Fruit fly (Drosophila melanogaster) whole organism, embryonic: ENCODE data around the gene eco.

Experiments
- BEAF-32 ChIP-seq: fragments of 200-800 bp; sonication (Bioruptor generic); optimal IDR thresholded peaks from 3 replicates; lab custom pipeline; 2017; ENCODE audit warnings: missing biosample characterization, missing genetic modification characterization, mild to moderate bottlenecking, moderate library complexity, missing genetic modification reagents
- CG10209 ChIP-seq: fragments of 200-800 bp; sonication (Bioruptor generic); optimal IDR thresholded peaks from 3 replicates; lab custom pipeline; 2017; ENCODE audit warnings: missing biosample characterization, mild to moderate bottlenecking, missing genetic modification characterization, missing genetic modification reagents
- CG10959 ChIP-seq: fragments of 200-800 bp; sonication (Bioruptor generic); IDR thresholded peaks from 2 replicates; pipeline ENCODE4 v1.3.6; 2022; ENCODE audit warnings: missing biosample characterization, missing genetic modification characterization
- CG11093 ChIP-seq: fragments of 200-800 bp; sonication (Bioruptor generic); IDR thresholded peaks from 3 replicates; pipeline ENCODE4 v1.3.6; 2022; ENCODE audit warnings: missing biosample characterization, missing genetic modification characterization
- CG12071 ChIP-seq: fragments of 200-800 bp; sonication (Bioruptor generic); optimal IDR thresholded peaks from 3 replicates; lab custom pipeline; 2018; ENCODE audit warnings: missing biosample characterization, mild to moderate bottlenecking, missing genetic modification characterization
- CG12236 ChIP-seq: fragments of 200-800 bp; sonication (Bioruptor generic); optimal IDR thresholded peaks from 2 replicates; lab custom pipeline; 2016; ENCODE audit warnings: missing biosample characterization, missing genetic modification characterization
- CG13424 ChIP-seq: fragments of 200-800 bp; sonication (Bioruptor generic); optimal IDR thresholded peaks from 2 replicates; lab custom pipeline; 2019; ENCODE audit warnings: missing biosample characterization, mild to moderate bottlenecking, missing genetic modification characterization, moderate library complexity
- CG15479 ChIP-seq: fragments of 200-800 bp; sonication (Bioruptor generic); optimal IDR thresholded peaks from 3 replicates; lab custom pipeline; 2019; ENCODE audit warnings: missing biosample characterization, mild to moderate bottlenecking, missing genetic modification characterization, moderate library complexity
- CG1603 ChIP-seq: fragments of 200-800 bp; sonication (Bioruptor generic); optimal IDR thresholded peaks from 2 replicates; lab custom pipeline; 2019; ENCODE audit warnings: missing biosample characterization, mild to moderate bottlenecking, missing genetic modification characterization, moderate library complexity
- CG2116 ChIP-seq: fragments of 200-800 bp; sonication (Bioruptor generic); optimal IDR thresholded peaks from 3 replicates; lab custom pipeline; 2018; ENCODE audit warnings: missing biosample characterization, mild to moderate bottlenecking, missing genetic modification characterization
- CG2202 ChIP-seq: fragments of 200-800 bp; sonication (Bioruptor generic); optimal IDR thresholded peaks from 2 replicates; lab custom pipeline; 2018; ENCODE audit warnings: missing biosample characterization, mild to moderate bottlenecking, missing genetic modification characterization
- CG30431 ChIP-seq: fragments of 200-800 bp; sonication (Bioruptor generic); optimal IDR thresholded peaks from 2 replicates; lab custom pipeline; 2017; ENCODE audit warnings: missing biosample characterization, missing genetic modification characterization
- CG3065 ChIP-seq: fragments of 200-800 bp; sonication (Bioruptor generic); optimal IDR thresholded peaks from 2 replicates; lab custom pipeline; 2016; ENCODE audit warnings: missing biosample characterization, missing genetic modification characterization
- CG31388 ChIP-seq: fragments of 200-800 bp; sonication (Bioruptor generic); optimal IDR thresholded peaks from 2 replicates; lab custom pipeline; 2016; ENCODE audit warnings: missing biosample characterization, missing genetic modification characterization
- CG31441 ChIP-seq: fragments of 200-800 bp; sonication (Bioruptor generic); IDR thresholded peaks from 2 replicates; pipeline ENCODE4 v1.3.6; 2022; ENCODE audit warnings: missing biosample characterization, missing genetic modification characterization
- CG32767 ChIP-seq: fragments of 200-800 bp; sonication (Bioruptor generic); IDR thresholded peaks from 2 replicates; pipeline ENCODE4 v1.3.6; 2022; ENCODE audit warnings: missing biosample characterization, missing genetic modification characterization
- CG3281 ChIP-seq: fragments of 200-800 bp; sonication (Bioruptor generic); optimal IDR thresholded peaks from 3 replicates; lab custom pipeline; 2017; ENCODE audit warnings: missing biosample characterization, mild to moderate bottlenecking, missing genetic modification characterization
- CG34224 ChIP-seq: fragments of 200-800 bp; sonication (Bioruptor generic); IDR thresholded peaks from 3 replicates; pipeline ENCODE4 v1.3.6; 2022; ENCODE audit warnings: missing biosample characterization, missing genetic modification characterization; ENCODE audit not compliant: partially characterized antibody
- CG34376 ChIP-seq: fragments of 200-800 bp; sonication (Bioruptor generic); optimal IDR thresholded peaks from 2 replicates; lab custom pipeline; 2018; ENCODE audit warnings: missing biosample characterization, mild to moderate bottlenecking, missing genetic modification characterization
- CG5245 ChIP-seq: fragments of 200-800 bp; sonication (Bioruptor generic); optimal IDR thresholded peaks from 3 replicates; lab custom pipeline; 2016; ENCODE audit warnings: missing biosample characterization, missing genetic modification characterization
- CG7963 ChIP-seq: fragments of 200-800 bp; sonication (Bioruptor generic); IDR thresholded peaks from 3 replicates; pipeline ENCODE4 v1.3.6; 2022; ENCODE audit warnings: missing biosample characterization, missing genetic modification characterization; ENCODE audit not compliant: partially characterized antibody
- CG9437 ChIP-seq: fragments of 200-800 bp; sonication (Bioruptor generic); optimal IDR thresholded peaks from 2 replicates; lab custom pipeline; 2018; ENCODE audit warnings: missing biosample characterization, mild to moderate bottlenecking, missing genetic modification characterization
- D19B ChIP-seq: fragments of 200-800 bp; sonication (Bioruptor generic); optimal IDR thresholded peaks from 2 replicates; lab custom pipeline; 2017; ENCODE audit warnings: missing biosample characterization, mild to moderate bottlenecking, missing genetic modification characterization
- Dfd ChIP-seq, 2 experiments: fragments of >200 bp; optimal IDR thresholded peaks; 2 replicates each; lab custom pipeline; 2017; ENCODE audit warnings: missing biosample characterization in 2 of 2, missing genetic modification characterization in 2 of 2
- Dip3 ChIP-seq: fragments of 200-800 bp; sonication (Bioruptor generic); optimal IDR thresholded peaks from 3 replicates; lab custom pipeline; 2016; ENCODE audit warnings: missing biosample characterization, missing genetic modification characterization
- Dp ChIP-seq: fragments of 200-800 bp; sonication (Bioruptor generic); optimal IDR thresholded peaks from 2 replicates; lab custom pipeline; 2018; ENCODE audit warnings: missing biosample characterization, mild to moderate bottlenecking, missing genetic modification characterization, moderate library complexity
- Elba2 ChIP-seq: fragments of 200-800 bp; sonication (Bioruptor generic); optimal IDR thresholded peaks from 3 replicates; lab custom pipeline; 2016; ENCODE audit warnings: missing biosample characterization, missing genetic modification characterization
- MBD-R2 ChIP-seq: fragments of 200-800 bp; sonication (Bioruptor generic); IDR thresholded peaks from 2 replicates; pipeline ENCODE4 v1.3.6; 2022; ENCODE audit warnings: missing biosample characterization, missing genetic modification characterization
- Nf-YB ChIP-seq: fragments of 200-800 bp; sonication (Bioruptor generic); optimal IDR thresholded peaks from 3 replicates; lab custom pipeline; 2019; ENCODE audit warnings: missing biosample characterization, mild to moderate bottlenecking, missing genetic modification characterization, moderate library complexity
- Oli ChIP-seq: fragments of 200-800 bp; sonication (Bioruptor generic); optimal IDR thresholded peaks from 2 replicates; lab custom pipeline; 2018; ENCODE audit warnings: missing biosample characterization, mild to moderate bottlenecking, missing genetic modification characterization, moderate library complexity
- PHDP ChIP-seq: fragments of 200-800 bp; sonication (Bioruptor generic); optimal IDR thresholded peaks from 3 replicates; lab custom pipeline; 2018; ENCODE audit warnings: missing biosample characterization, mild to moderate bottlenecking, missing genetic modification characterization, moderate library complexity
- btn ChIP-seq: fragments of 200-800 bp; sonication (Bioruptor generic); optimal IDR thresholded peaks from 2 replicates; lab custom pipeline; 2016; ENCODE audit warnings: missing biosample characterization, missing genetic modification characterization
- ci ChIP-seq: fragments of 200-800 bp; sonication (Bioruptor generic); IDR thresholded peaks from 3 replicates; pipeline ENCODE4 v1.3.6; 2022; ENCODE audit warnings: missing biosample characterization, missing genetic modification characterization
- corto ChIP-seq: fragments of 200-800 bp; sonication (Bioruptor generic); optimal IDR thresholded peaks from 2 replicates; lab custom pipeline; 2016; ENCODE audit warnings: missing biosample characterization, mild to moderate bottlenecking, missing genetic modification characterization, moderate library complexity
- dysf ChIP-seq: fragments of 200-800 bp; sonication (Bioruptor generic); IDR thresholded peaks from 3 replicates; pipeline ENCODE4 v1.3.6; 2022; ENCODE audit warnings: missing biosample characterization, missing genetic modification characterization
- esg ChIP-seq: fragments of 200-800 bp; sonication (Bioruptor generic); conservative IDR thresholded peaks from 2 replicates; pipeline ENCODE4 v1.3.6; 2022; ENCODE audit warnings: missing biosample characterization, missing genetic modification characterization
- eve ChIP-seq, 2 experiments: fragments of >200 bp; optimal IDR thresholded peaks; 2 replicates each; lab custom pipeline; 2017; ENCODE audit warnings: missing biosample characterization in 2 of 2, missing genetic modification characterization in 2 of 2
- exex ChIP-seq: fragments of 200-800 bp; sonication (Bioruptor generic); optimal IDR thresholded peaks from 4 replicates; lab custom pipeline; 2018; ENCODE audit warnings: missing biosample characterization, mild to moderate bottlenecking, missing genetic modification characterization, moderate library complexity
- gce ChIP-seq: fragments of 200-800 bp; sonication (Bioruptor generic); IDR thresholded peaks from 3 replicates; pipeline ENCODE4 v1.3.6; 2022; ENCODE audit warnings: missing biosample characterization, missing genetic modification characterization
- gcm ChIP-seq: fragments of 200-800 bp; sonication (Bioruptor generic); optimal IDR thresholded peaks from 2 replicates; lab custom pipeline; 2019; ENCODE audit warnings: missing biosample characterization, mild to moderate bottlenecking, missing genetic modification characterization, moderate library complexity
- gcm2 ChIP-seq: fragments of 200-800 bp; sonication (Bioruptor generic); optimal IDR thresholded peaks from 2 replicates; lab custom pipeline; 2016; ENCODE audit warnings: missing biosample characterization, missing genetic modification characterization
- gsb-n ChIP-seq: fragments of 200-800 bp; sonication (Bioruptor generic); optimal IDR thresholded peaks from 3 replicates; lab custom pipeline; 2018; ENCODE audit warnings: missing biosample characterization, mild to moderate bottlenecking, missing genetic modification characterization
- gt ChIP-seq: fragments of 200-800 bp; sonication (Bioruptor generic); IDR thresholded peaks from 2 replicates; pipeline ENCODE4 v1.3.6; 2022; ENCODE audit warnings: missing biosample characterization, missing genetic modification characterization
- jumu ChIP-seq: fragments of 200-800 bp; sonication (Bioruptor generic); optimal IDR thresholded peaks from 3 replicates; lab custom pipeline; 2016; ENCODE audit warnings: missing biosample characterization, missing genetic modification characterization
- nau ChIP-seq: fragments of 200-800 bp; sonication (Bioruptor generic); optimal IDR thresholded peaks from 3 replicates; lab custom pipeline; 2017; ENCODE audit warnings: missing biosample characterization, mild to moderate bottlenecking, missing genetic modification characterization, missing genetic modification reagents
- p53 ChIP-seq: fragments of 200-800 bp; sonication (Bioruptor generic); optimal IDR thresholded peaks from 2 replicates; lab custom pipeline; 2016; ENCODE audit warnings: missing biosample characterization, missing genetic modification characterization
- salm ChIP-seq: fragments of 200-800 bp; sonication (Bioruptor generic); optimal IDR thresholded peaks from 2 replicates; lab custom pipeline; 2018; ENCODE audit warnings: missing biosample characterization, mild to moderate bottlenecking, missing genetic modification characterization
- scrt ChIP-seq: fragments of 200-800 bp; sonication (Bioruptor generic); optimal IDR thresholded peaks from 2 replicates; lab custom pipeline; 2018; ENCODE audit warnings: missing biosample characterization, mild to moderate bottlenecking, missing genetic modification characterization, moderate library complexity
- sna ChIP-seq: fragments of 200-800 bp; sonication (Bioruptor generic); IDR thresholded peaks from 2 replicates; pipeline ENCODE4 v1.3.6; 2022; ENCODE audit warnings: missing biosample characterization, missing genetic modification characterization; ENCODE audit not compliant: partially characterized antibody
- tup ChIP-seq: fragments of 200-800 bp; sonication (Bioruptor generic); optimal IDR thresholded peaks from 2 replicates; lab custom pipeline; 2016; ENCODE audit warnings: missing biosample characterization, mild to moderate bottlenecking, missing genetic modification characterization, moderate library complexity
- zen ChIP-seq: fragments of 200-800 bp; sonication (Bioruptor generic); optimal IDR thresholded peaks from 3 replicates; lab custom pipeline; 2018; ENCODE audit warnings: missing biosample characterization, mild to moderate bottlenecking, missing genetic modification characterization, moderate library complexity

eco gene

DNA sequence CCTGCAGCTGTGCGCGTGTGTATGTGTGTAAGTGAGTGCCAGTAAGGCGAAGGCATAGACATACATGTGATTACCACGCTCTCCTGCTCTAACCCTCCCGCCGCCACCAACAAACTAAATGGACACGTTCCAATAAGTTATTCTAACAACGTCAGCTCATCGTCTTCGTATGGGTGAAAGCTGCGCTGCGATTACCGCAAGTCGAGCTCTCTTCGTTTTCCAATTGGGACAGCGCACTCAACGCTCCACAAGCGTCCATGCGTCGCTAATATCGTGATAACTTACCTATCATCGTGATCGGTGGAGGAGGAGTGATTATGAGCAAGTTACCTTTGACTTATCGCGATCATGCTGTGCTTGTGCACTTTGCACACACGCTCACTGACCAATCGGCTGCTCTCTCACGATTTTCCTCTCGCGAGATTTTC is 22.0 kb upstream of the eco start (continued):
- no peak for TF ChIP-seq gt (GFP tag; lab: Robert Waterston, UW)
- TF ChIP-seq CG5245 (GFP tag; lab: Kevin White, UChicago) = peak; percentile 2
- no peak for TF ChIP-seq Dip3 (GFP tag; lab: Kevin White, UChicago)
- no peak for TF ChIP-seq gcm2 (GFP tag; lab: Kevin White, UChicago)
- TF ChIP-seq CG12236 = no peak
- no peak for TF ChIP-seq CG10209 (GFP tag; lab: Kevin White, UChicago)
- no peak for TF ChIP-seq CG7963 (GFP tag; lab: Robert Waterston, UW)
- peak; percentile 17 for TF ChIP-seq PHDP (tag; lab: Kevin White, UChicago)
- TF ChIP-seq p53 = no peak
- no peak for TF ChIP-seq corto (GFP tag; lab: Kevin White, UChicago)
- no peak for TF ChIP-seq Dp
- no peak for TF ChIP-seq tup (GFP tag; lab: Kevin White, UChicago)
- no peak for TF ChIP-seq CG10959 (GFP tag; lab: Robert Waterston, UW)
- no peak for TF ChIP-seq CG13424 (tag; lab: Kevin White, UChicago)
- peak; percentile 29 for TF ChIP-seq Nf-YB (GFP tag; lab: Kevin White, UChicago)
- no peak for TF ChIP-seq salm (tag; lab: Kevin White, UChicago)
- peak; percentile 39; the same call in 1 of the 2 replicates for TF ChIP-seq CG31441
- no peak for TF ChIP-seq sna (GFP tag; lab: Robert Waterston, UW)
- no peak for TF ChIP-seq Dfd (GFP tag; optimal IDR thresholded peaks at IDR 0.05; lab: Kevin White, UChicago)
- TF ChIP-seq esg (GFP tag; lab: Robert Waterston, UW) = no peak
- peak; percentile 69 for TF ChIP-seq CG34376 (GFP tag; lab: Kevin White, UChicago)
- TF ChIP-seq CG34224 (GFP tag; lab: Robert Waterston, UW) = no peak
- peak; percentile 59; the same call in 2 of the 3 replicates for TF ChIP-seq ci (GFP tag; lab: Robert Waterston, UW)
- no peak for TF ChIP-seq CG11093 (GFP tag; lab: Robert Waterston, UW)
- no peak for TF ChIP-seq scrt
- TF ChIP-seq D19B (GFP tag; lab: Kevin White, UChicago) = no peak
- TF ChIP-seq zen (tag; lab: Kevin White, UChicago) = no peak
- TF ChIP-seq CG30431 = no peak
- no peak for TF ChIP-seq CG2116 (GFP tag; lab: Kevin White, UChicago)
- TF ChIP-seq CG2202 = no peak
- TF ChIP-seq CG3281 (GFP tag; lab: Kevin White, UChicago) = no peak
- TF ChIP-seq MBD-R2 (GFP tag; lab: Robert Waterston, UW) = no peak
- TF ChIP-seq CG31388 (GFP tag; lab: Kevin White, UChicago) = no peak
- TF ChIP-seq nau (GFP tag; lab: Kevin White, UChicago) = no peak
- TF ChIP-seq gsb-n (tag; lab: Kevin White, UChicago) = peak; percentile 30
- TF ChIP-seq eve (GFP tag; optimal IDR thresholded peaks at IDR 0.05; lab: Kevin White, UChicago) = no peak
- TF ChIP-seq CG15479 = no peak
- TF ChIP-seq CG1603 (tag; lab: Kevin White, UChicago) = peak; percentile 2
- peak; percentile 71 for TF ChIP-seq exex (tag; lab: Kevin White, UChicago)
- TF ChIP-seq jumu (GFP tag; lab: Kevin White, UChicago) = no peak
- TF ChIP-seq BEAF-32 (GFP tag; lab: Kevin White, UChicago) = no peak
- no peak for TF ChIP-seq Oli (tag; lab: Kevin White, UChicago)
- TF ChIP-seq CG9437 (GFP tag; lab: Kevin White, UChicago) = no peak
- TF ChIP-seq Elba2 (GFP tag; lab: Kevin White, UChicago) = peak; percentile 88
- TF ChIP-seq CG12071 (GFP tag; lab: Kevin White, UChicago) = peak; percentile 76
- TF ChIP-seq CG32767 (GFP tag; lab: Robert Waterston, UW) = no peak
- no peak for TF ChIP-seq btn (GFP tag; lab: Kevin White, UChicago)
- TF ChIP-seq dysf (GFP tag; lab: Robert Waterston, UW) = peak; percentile 33; the same call in 1 of the 3 replicates
- peak; percentile 47; the same call in 1 of the 3 replicates for TF ChIP-seq gce (GFP tag; lab: Robert Waterston, UW)
- TF ChIP-seq CG3065 (GFP tag; lab: Kevin White, UChicago) = no peak
- no peak for TF ChIP-seq gcm (GFP tag; lab: Kevin White, UChicago)
